Worm (Caenorhabditis elegans) whole organism, mixed stage, embryonic: ENCODE results near the gene icl-1.

Experiments used
- blmp-1 ChIP-seq: fragments of 150-350 bp; optimal IDR thresholded peaks from 2 replicates; lab custom pipeline; 2014; ENCODE audit warnings: missing biosample characterization, missing genetic modification characterization
- lin-32 ChIP-seq: fragments of 200-800 bp; sonication (Bioruptor generic); optimal IDR thresholded peaks from 2 replicates; lab custom pipeline; 2018; ENCODE audit warnings: mild to moderate bottlenecking, missing genetic modification characterization, missing compliant biosample characterization
- nhr-76 ChIP-seq: sonication (generic microtip); optimal IDR thresholded peaks from 2 replicates; lab custom pipeline; 2017; ENCODE audit warnings: missing biosample characterization, missing genetic modification characterization
- pha-4 ChIP-seq: fragments of 150-350 bp; optimal IDR thresholded peaks from 2 replicates; lab custom pipeline; 2018; ENCODE audit warnings: missing biosample characterization, missing genetic modification reagents, missing genetic modification characterization
- unc-39 ChIP-seq: fragments of 150-350 bp; optimal IDR thresholded peaks from 2 replicates; lab custom pipeline; 2014; ENCODE audit warnings: missing biosample characterization, missing genetic modification characterization
- zip-8 ChIP-seq: fragments of 150-350 bp; optimal IDR thresholded peaks from 2 replicates; lab custom pipeline; 2014; ENCODE audit warnings: missing biosample characterization, missing genetic modification characterization
- ztf-11 ChIP-seq: fragments of 150-350 bp; optimal IDR thresholded peaks from 2 replicates; lab custom pipeline; 2014; ENCODE audit warnings: missing biosample characterization, missing genetic modification characterization

DNA sequence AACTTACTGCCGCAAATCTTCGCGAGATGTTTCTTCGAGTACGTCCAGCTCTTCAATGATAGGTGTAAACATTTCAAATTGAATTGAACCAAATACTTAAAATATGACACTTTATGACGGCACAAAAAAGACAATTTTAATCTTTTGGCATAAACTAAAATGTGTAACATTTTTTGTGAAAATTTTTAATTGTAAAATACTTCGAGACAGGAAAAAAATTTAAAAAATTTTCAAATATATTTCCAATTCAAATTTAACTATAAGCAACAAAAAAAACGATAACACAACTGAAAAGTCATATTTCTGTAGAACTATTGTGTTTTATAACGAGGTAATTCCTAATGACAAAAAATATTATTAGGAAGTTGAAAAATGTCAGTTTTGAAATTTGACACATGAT lies 34.1 kb upstream of the icl-1 start, which contains the start of gene C05E4.12:
- TF ChIP-seq lin-32 (GFP tag; lab: Kevin White, UChicago) (no peak), nhr-76 (tag; lab: Kevin White, UChicago) (no peak), blmp-1 (tag; lab: Kevin White, UChicago) (no peak), zip-8 (tag; lab: Kevin White, UChicago) (no peak), pha-4 (no peak), unc-39 (tag; lab: Kevin White, UChicago) (no peak), ztf-11 (tag; lab: Kevin White, UChicago) (no peak)
